Worm (Caenorhabditis elegans): ENCODE measurements around the gene atgp-1.

The atgp-1 gene

DNA sequence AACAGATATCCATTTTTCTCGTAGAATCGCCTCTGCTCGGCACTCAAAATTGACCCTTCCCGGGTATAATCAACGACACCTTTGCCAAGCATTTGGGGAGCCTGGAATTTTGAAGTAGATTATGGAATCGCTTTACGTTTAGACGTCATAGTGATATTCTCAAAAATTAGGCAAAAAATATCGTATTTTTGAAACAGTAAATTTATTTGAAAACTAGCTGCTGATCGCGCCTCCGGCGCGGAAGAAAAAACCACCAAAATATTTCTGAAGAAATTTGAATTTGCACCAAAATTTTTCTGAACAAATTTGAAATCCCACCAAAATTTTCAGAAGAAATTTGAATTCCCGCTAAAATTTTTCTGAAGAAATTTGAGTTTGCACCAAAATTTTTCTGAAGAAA, 6.8 kb upstream of the atgp-1 start, which contains the start of gene ZK550.6:
Gene ZK550.6, minus strand, starts transcription at position 101 of the 400 bp plus-strand sequence.
- no peak for TF ChIP-seq pha-4 (tag; optimal IDR thresholded peaks at IDR 0.05)
- TF ChIP-seq hlh-6 (tag; optimal IDR thresholded peaks at IDR 0.05) = no peak
- no peak for TF ChIP-seq ceh-34 (tag; optimal IDR thresholded peaks at IDR 0.05)
- TF ChIP-seq sox-2 (GFP tag; IDR thresholded peaks at IDR 0.05) = no peak
- TF ChIP-seq odd-2 (tag; optimal IDR thresholded peaks at IDR 0.05) = no peak
- no peak for TF ChIP-seq F13H6.1 (tag; optimal IDR thresholded peaks at IDR 0.05)
- no peak for TF ChIP-seq npax-4 (tag; optimal IDR thresholded peaks at IDR 0.05)
- TF ChIP-seq ceh-19 (GFP tag; optimal IDR thresholded peaks at IDR 0.05) = no peak

DNA sequence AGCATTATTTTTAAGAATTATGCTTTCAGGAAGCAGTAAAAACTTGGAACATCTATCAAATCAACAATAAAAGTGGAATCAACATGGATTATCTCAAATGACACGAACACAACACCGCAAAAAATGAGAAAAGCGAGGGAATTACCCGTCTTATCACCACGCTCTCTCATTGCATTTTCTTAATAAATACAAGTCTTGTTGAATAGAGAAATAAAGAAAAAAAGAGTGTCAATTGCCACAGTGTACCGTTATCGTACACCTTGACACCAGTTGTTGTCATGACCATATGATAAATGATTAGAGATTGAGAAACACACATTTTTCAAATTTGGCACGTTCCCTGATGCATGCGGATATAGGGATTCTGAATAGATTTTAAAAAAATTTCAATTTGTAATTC, 5.4 kb upstream of the atgp-1 start:
- TF ChIP-seq elt-2 (tag; optimal IDR thresholded peaks at IDR 0.05) (peak; percentile 83), ceh-31 (tag; optimal IDR thresholded peaks at IDR 0.05) (no peak), fkh-10 (GFP tag; optimal IDR thresholded peaks at IDR 0.05) (no peak)

DNA sequence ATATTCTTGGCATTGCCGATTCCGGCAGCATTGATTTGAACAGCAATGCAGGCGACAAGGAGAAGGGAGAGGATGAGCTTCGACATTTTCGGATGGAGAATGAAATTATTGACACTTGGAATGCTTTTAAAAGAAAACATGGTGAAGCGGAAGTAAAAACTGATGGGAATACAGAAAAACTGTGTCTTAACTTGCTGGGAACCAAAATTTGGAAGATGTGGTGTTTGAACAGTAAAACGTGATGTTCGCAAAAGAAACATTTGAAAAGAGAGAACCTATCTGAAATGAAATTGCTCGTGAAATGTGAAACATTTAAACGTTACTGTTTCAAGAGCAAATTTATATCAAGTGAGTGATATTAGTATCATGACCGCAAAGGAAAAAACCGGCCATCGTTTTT, 4.4 kb upstream of the atgp-1 start, which contains the start of gene F26D10.13:
Gene F26D10.13, minus strand, starts transcription at position 101 of the 400 bp plus-strand sequence.
- no peak for TF ChIP-seq ttx-3 (tag; optimal IDR thresholded peaks at IDR 0.05)

DNA sequence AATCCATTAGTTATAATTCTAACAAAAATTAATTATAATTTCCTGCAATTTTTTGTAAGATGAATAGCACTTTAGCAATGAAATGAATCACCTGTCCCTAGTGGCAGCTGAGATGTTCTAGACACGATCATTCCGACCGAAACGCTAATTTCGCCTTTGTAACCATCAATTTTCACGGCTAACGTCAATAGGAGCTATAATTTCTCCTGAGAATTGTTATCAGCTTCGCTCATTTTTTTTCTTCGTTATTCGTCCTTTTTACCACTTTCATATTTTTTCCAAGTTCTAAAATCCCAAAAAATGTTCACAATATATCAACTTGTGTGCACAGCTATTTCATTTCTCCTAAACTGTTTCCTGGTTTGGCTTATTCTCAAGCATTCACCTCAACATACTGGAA, 3.9 kb upstream of the atgp-1 start, which contains the start of gene str-187:
Gene str-187, plus strand, starts transcription at position 301 of the 400 bp plus-strand sequence.
- TF ChIP-seq ceh-9 (tag; optimal IDR thresholded peaks at IDR 0.05) = no peak
- no peak for TF ChIP-seq ama-1 (optimal IDR thresholded peaks at IDR 0.05)
- no peak for TF ChIP-seq ceh-22 (tag; optimal IDR thresholded peaks at IDR 0.05)
- no peak for TF ChIP-seq ceh-24 (tag; optimal IDR thresholded peaks at IDR 0.05)
- TF ChIP-seq nfya-1 (tag; optimal IDR thresholded peaks at IDR 0.05) = no peak
- no peak for TF ChIP-seq che-1 (tag; optimal IDR thresholded peaks at IDR 0.05)
- no peak for TF ChIP-seq hlh-13 (GFP tag; optimal IDR thresholded peaks at IDR 0.05)

DNA sequence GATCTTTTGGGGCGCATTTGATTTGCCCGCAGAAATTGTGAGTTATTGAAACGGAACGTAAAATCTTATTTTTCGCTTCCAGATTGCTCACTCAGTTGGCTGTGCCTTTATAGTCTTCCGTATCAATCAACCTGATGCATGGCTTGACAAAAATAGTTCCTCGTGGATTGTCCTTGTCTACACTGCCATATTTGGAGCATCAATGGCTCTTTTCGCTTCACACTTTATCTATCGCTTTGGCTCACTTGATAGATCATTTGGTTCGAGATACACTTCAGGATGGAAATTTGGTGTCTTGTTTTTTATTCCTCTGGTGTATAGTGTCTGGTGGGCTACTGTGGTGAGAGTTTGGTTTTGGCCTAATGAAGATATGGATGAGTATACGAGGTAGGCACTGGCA, 3.4 kb upstream of the atgp-1 start:
- no peak for TF ChIP-seq ceh-24 (tag; optimal IDR thresholded peaks at IDR 0.05)
- TF ChIP-seq ref-2 (tag; optimal IDR thresholded peaks at IDR 0.05) = no peak
- no peak for TF ChIP-seq Y22D7AL.16 (tag; optimal IDR thresholded peaks at IDR 0.05)
- no peak for TF ChIP-seq che-1 (tag; optimal IDR thresholded peaks at IDR 0.05)
- no peak for TF ChIP-seq zip-5 (tag; optimal IDR thresholded peaks at IDR 0.05)
- no peak for TF ChIP-seq dmd-4 (tag; optimal IDR thresholded peaks at IDR 0.05; ENCODE audit: borderline replicate concordance)
- TF ChIP-seq eyg-1 (tag; optimal IDR thresholded peaks at IDR 0.05) = no peak
- no peak for TF ChIP-seq F13H6.1 (tag; optimal IDR thresholded peaks at IDR 0.05)
- no peak for TF ChIP-seq ttx-3 (tag; optimal IDR thresholded peaks at IDR 0.05)
- no peak for TF ChIP-seq ceh-22 (tag; optimal IDR thresholded peaks at IDR 0.05)
- TF ChIP-seq pag-3 (tag; optimal IDR thresholded peaks at IDR 0.05; ENCODE audit: borderline replicate concordance) = no peak
- TF ChIP-seq nhr-11 (tag; optimal IDR thresholded peaks at IDR 0.05) = no peak
- no peak for TF ChIP-seq C38D4.7 (GFP tag; optimal IDR thresholded peaks at IDR 0.05)
- no peak for TF ChIP-seq pha-2 (tag; optimal IDR thresholded peaks at IDR 0.05)
- no peak for TF ChIP-seq C08G9.2 (tag; optimal IDR thresholded peaks at IDR 0.05)
- TF ChIP-seq odd-2 (tag; optimal IDR thresholded peaks at IDR 0.05) = no peak
- no peak for TF ChIP-seq lim-6 (tag; optimal IDR thresholded peaks at IDR 0.05)
- no peak for TF ChIP-seq unc-3 (GFP tag; conservative IDR thresholded peaks at IDR 0.05)
- TF ChIP-seq unc-3 (tag; optimal IDR thresholded peaks at IDR 0.05) = no peak
- no peak for TF ChIP-seq ceh-2 (tag; optimal IDR thresholded peaks at IDR 0.05)

DNA sequence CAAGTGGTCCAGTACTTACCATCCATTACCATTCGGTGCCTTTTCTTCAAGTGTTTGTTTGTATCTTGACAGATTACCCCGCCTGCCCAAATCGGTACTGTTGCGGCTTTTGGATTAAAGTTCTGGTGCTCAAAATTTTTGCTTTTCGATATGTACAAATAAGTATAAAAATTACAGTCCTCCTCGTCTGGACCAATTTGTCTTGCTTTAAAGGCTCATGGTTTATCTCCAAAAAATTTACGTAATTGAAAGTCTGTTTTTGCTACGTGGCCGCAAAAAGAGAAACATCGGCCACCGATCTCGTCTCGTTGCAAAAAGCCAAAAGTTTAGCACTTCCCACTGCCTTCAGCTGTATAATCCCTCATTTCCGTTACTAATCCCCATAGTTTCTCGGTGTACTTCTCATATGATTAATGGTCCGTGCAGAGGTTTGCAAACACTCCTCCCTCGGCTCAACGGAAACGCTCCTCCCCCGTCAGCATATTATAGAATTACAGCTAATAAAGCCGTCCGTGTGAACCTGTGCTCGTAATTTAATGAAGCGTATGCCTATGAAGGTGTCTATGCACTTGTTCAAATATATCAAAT, 1.7 kb upstream of the atgp-1 start:
- no peak for TF ChIP-seq ceh-6 (GFP tag; optimal IDR thresholded peaks at IDR 0.05)
- TF ChIP-seq unc-42 (tag; optimal IDR thresholded peaks at IDR 0.05) = peak; percentile 8
